Fruit fly (Drosophila melanogaster): Measurements from ENCODE around the gene CG31431.
A peak's percentile ranks its signal among the peaks of the same experiment; 100 is the strongest.

CG31431 gene

dm6 chr3R:21828785-21829486 is 41.5 kb upstream of the CG31431 start (continued):
- TF ChIP-seq Eip75B (GFP tag; optimal IDR thresholded peaks at IDR 0.05) = peak; percentile 64
- TF ChIP-seq dsx (GFP tag; optimal IDR thresholded peaks at IDR 0.05; ENCODE audit: poor library complexity, severe bottlenecking) = peak; percentile 73
- TF ChIP-seq Hr4 (GFP tag; optimal IDR thresholded peaks at IDR 0.05) = peak; percentile 89
- peak; percentile 82 for TF ChIP-seq CG6276 (GFP tag; optimal IDR thresholded peaks at IDR 0.05)
- peak; percentile 69 for TF ChIP-seq fd59A (GFP tag; optimal IDR thresholded peaks at IDR 0.05)
- peak; percentile 67 for TF ChIP-seq pdm3 (GFP tag; optimal IDR thresholded peaks at IDR 0.05)
- peak; percentile 93 for TF ChIP-seq CG32006 (GFP tag; optimal IDR thresholded peaks at IDR 0.05)
- peak; percentile 57 for TF ChIP-seq CG34406 (GFP tag; optimal IDR thresholded peaks at IDR 0.05)
- TF ChIP-seq CG31627 (GFP tag; optimal IDR thresholded peaks at IDR 0.05) = no peak
- peak; percentile 88 for TF ChIP-seq CG10631 (GFP tag; optimal IDR thresholded peaks at IDR 0.05)
- no peak for TF ChIP-seq CG11902 (GFP tag; optimal IDR thresholded peaks at IDR 0.05)

dm6 chr3R:21829487-21829957 is 41.0 kb upstream of the CG31431 start:
- TF ChIP-seq CG7368 (GFP tag; optimal IDR thresholded peaks at IDR 0.05) (no peak), Smox (GFP tag; optimal IDR thresholded peaks at IDR 0.05) (peak; percentile 5), ss (GFP tag; optimal IDR thresholded peaks at IDR 0.05) (no peak), achi (GFP tag; optimal IDR thresholded peaks at IDR 0.05) (peak; percentile 25), CG16779 (tag; optimal IDR thresholded peaks at IDR 0.05) (no peak), CG4318 (GFP tag; optimal IDR thresholded peaks at IDR 0.05) (no peak), CG3032 (tag; optimal IDR thresholded peaks at IDR 0.05) (peak; percentile 53), Hr39 (GFP tag; optimal IDR thresholded peaks at IDR 0.05) (peak; percentile 29), Ets21C (GFP tag; optimal IDR thresholded peaks at IDR 0.05) (no peak), Hr4 (GFP tag; optimal IDR thresholded peaks at IDR 0.05) (peak; percentile 42), svp (GFP tag) (peak; percentile 93), dac (GFP tag; optimal IDR thresholded peaks at IDR 0.05) (no peak), CG31627 (GFP tag; optimal IDR thresholded peaks at IDR 0.05) (peak; percentile 36), CG11294 (GFP tag; IDR thresholded peaks at IDR 0.05) (no peak), vri (GFP tag; optimal IDR thresholded peaks at IDR 0.05) (peak; percentile 98), CG8119 (GFP tag; IDR thresholded peaks at IDR 0.05) (no peak), CG10631 (GFP tag; optimal IDR thresholded peaks at IDR 0.05) (peak; percentile 2), Eip93F (GFP tag; optimal IDR thresholded peaks at IDR 0.05) (peak; percentile 18), CG11762 (GFP tag; optimal IDR thresholded peaks at IDR 0.05; ENCODE audit: insufficient read depth) (no peak), pdm3 (GFP tag; optimal IDR thresholded peaks at IDR 0.05) (peak; percentile 34), Eip78C (GFP tag) (peak; percentile 83), salr (GFP tag; optimal IDR thresholded peaks at IDR 0.05) (peak in 1 of 2 experiments; percentile 22), dsx (GFP tag; optimal IDR thresholded peaks at IDR 0.05; ENCODE audit: poor library complexity, severe bottlenecking) (peak; percentile 38), fd85E (GFP tag; optimal IDR thresholded peaks at IDR 0.05) (no peak), fkh (GFP tag; optimal IDR thresholded peaks at IDR 0.05) (peak; percentile 28), CG9139 (GFP tag; optimal IDR thresholded peaks at IDR 0.05) (no peak), CG6276 (GFP tag; optimal IDR thresholded peaks at IDR 0.05) (no peak), topi (GFP tag; optimal IDR thresholded peaks at IDR 0.05) (peak; percentile 52), Ets96B (tag; optimal IDR thresholded peaks at IDR 0.05) (peak; percentile 59), CG8632 (GFP tag; optimal IDR thresholded peaks at IDR 0.05) (no peak), Blimp-1 (GFP tag; optimal IDR thresholded peaks at IDR 0.05) (no peak), eg (GFP tag; IDR thresholded peaks at IDR 0.05) (peak; percentile 21; the same call in 2 of the 3 replicates), Sox102F (GFP tag; optimal IDR thresholded peaks at IDR 0.05) (peak; percentile 31), esn (GFP tag; optimal IDR thresholded peaks at IDR 0.05) (peak; percentile 48), Sox14 (GFP tag; optimal IDR thresholded peaks at IDR 0.05) (peak; percentile 28), CG32006 (GFP tag; optimal IDR thresholded peaks at IDR 0.05) (no peak), CG1621 (tag; optimal IDR thresholded peaks at IDR 0.05) (peak; percentile 31), Lpt (GFP tag; optimal IDR thresholded peaks at IDR 0.05) (no peak), CG11902 (GFP tag; optimal IDR thresholded peaks at IDR 0.05) (no peak), CG6808 (GFP tag; optimal IDR thresholded peaks at IDR 0.05) (peak; percentile 13), Hr38 (GFP tag; optimal IDR thresholded peaks at IDR 0.05) (no peak), Gug (GFP tag; IDR thresholded peaks at IDR 0.05) (no peak), acj6 (GFP tag; optimal IDR thresholded peaks at IDR 0.05) (no peak), cyc (GFP tag; optimal IDR thresholded peaks at IDR 0.05) (peak; percentile 35), CG34406 (GFP tag; optimal IDR thresholded peaks at IDR 0.05) (no peak)

All from whole organism, prepupa.